Worm (Caenorhabditis elegans) whole organism, mixed stage, embryonic: Measurements from ENCODE around the gene F37C12.14.

ENCODE experiments used
- ceh-83 ChIP-seq: fragments of 200-800 bp; sonication (Bioruptor generic); optimal IDR thresholded peaks from 2 replicates; lab custom pipeline; 2018; ENCODE audit warnings: mild to moderate bottlenecking, missing genetic modification characterization, missing compliant biosample characterization
- hlh-1 ChIP-seq: fragments of 150-350 bp; optimal IDR thresholded peaks from 2 replicates; lab custom pipeline; 2014; ENCODE audit warnings: missing biosample characterization, missing genetic modification reagents, missing genetic modification characterization
- lsy-2 ChIP-seq: fragments of 150-350 bp; optimal IDR thresholded peaks from 2 replicates; lab custom pipeline; 2014; ENCODE audit warnings: missing biosample characterization, missing genetic modification characterization
- mep-1 ChIP-seq: fragments of 150-350 bp; optimal IDR thresholded peaks from 2 replicates; lab custom pipeline; 2017; ENCODE audit warnings: missing biosample characterization, missing genetic modification reagents, missing genetic modification characterization, inconsistent platforms
- nhr-2 ChIP-seq: fragments of 150-350 bp; optimal IDR thresholded peaks from 2 replicates; lab custom pipeline; 2014; ENCODE audit warnings: missing biosample characterization, missing genetic modification characterization
- nhr-28 ChIP-seq: fragments of 150-350 bp; optimal IDR thresholded peaks from 2 replicates; lab custom pipeline; 2014; ENCODE audit warnings: missing biosample characterization, missing genetic modification characterization
- snpc-4 ChIP-seq: fragments of 150-350 bp; optimal IDR thresholded peaks from 2 replicates; lab custom pipeline; 2014; ENCODE audit warnings: missing biosample characterization, missing genetic modification characterization

ce11 chrIII:7232782-7233181, 47.4 kb upstream of the F37C12.14 start, which contains the start of gene adr-2:
- no peak for TF ChIP-seq hlh-1
- TF ChIP-seq snpc-4 = no peak
- no peak for TF ChIP-seq ceh-83 (GFP tag; lab: Kevin White, UChicago)
- no peak for TF ChIP-seq nhr-28 (tag; lab: Kevin White, UChicago)
- TF ChIP-seq lsy-2 (tag; lab: Kevin White, UChicago) = no peak
- no peak for TF ChIP-seq mep-1 (tag; lab: Kevin White, UChicago)
- no peak for TF ChIP-seq nhr-2 (tag; lab: Kevin White, UChicago)
